Worm (Caenorhabditis elegans) whole organism, mixed stage, embryonic: ENCODE results near the gene srbc-22.

Source experiments
- M03D4.4 ChIP-seq: sonication (generic microtip); optimal IDR thresholded peaks from 2 replicates; lab custom pipeline; 2017; ENCODE audit warnings: mild to moderate bottlenecking, missing genetic modification characterization, missing compliant biosample characterization
- bed-3 ChIP-seq: fragments of 200-800 bp; sonication (Bioruptor generic); optimal IDR thresholded peaks from 3 replicates; lab custom pipeline; 2018; ENCODE audit warnings: mild to moderate bottlenecking, missing genetic modification characterization, moderate library complexity, missing compliant biosample characterization
- ceh-39 ChIP-seq: fragments of 150-350 bp; optimal IDR thresholded peaks from 2 replicates; lab custom pipeline; 2014; ENCODE audit warnings: missing biosample characterization, missing genetic modification characterization
- ceh-43 ChIP-seq: fragments of 200-800 bp; sonication (Bioruptor generic); optimal IDR thresholded peaks from 2 replicates; lab custom pipeline; 2018; ENCODE audit warnings: mild to moderate bottlenecking, missing genetic modification characterization, moderate library complexity, missing compliant biosample characterization
- ceh-83 ChIP-seq: fragments of 200-800 bp; sonication (Bioruptor generic); optimal IDR thresholded peaks from 2 replicates; lab custom pipeline; 2018; ENCODE audit warnings: mild to moderate bottlenecking, missing genetic modification characterization, missing compliant biosample characterization
- ces-1 ChIP-seq: fragments of 150-350 bp; optimal IDR thresholded peaks from 2 replicates; lab custom pipeline; 2014; ENCODE audit warnings: missing biosample characterization, missing genetic modification reagents, missing genetic modification characterization
- cnd-1 ChIP-seq: fragments of 200-800 bp; sonication (Bioruptor generic); optimal IDR thresholded peaks from 2 replicates; lab custom pipeline; 2018; ENCODE audit warnings: mild to moderate bottlenecking, missing genetic modification characterization, missing compliant biosample characterization
- drap-1 ChIP-seq: fragments of 200-800 bp; sonication (Bioruptor generic); optimal IDR thresholded peaks from 3 replicates; lab custom pipeline; 2018; ENCODE audit warnings: mild to moderate bottlenecking, missing genetic modification characterization, missing compliant biosample characterization
- elt-3 ChIP-seq: fragments of 150-350 bp; optimal IDR thresholded peaks from 2 replicates; lab custom pipeline; 2014; ENCODE audit warnings: missing biosample characterization, missing genetic modification characterization
- ham-2 ChIP-seq: fragments of 200-800 bp; sonication (Bioruptor generic); optimal IDR thresholded peaks from 2 replicates; lab custom pipeline; 2018; ENCODE audit warnings: mild to moderate bottlenecking, missing genetic modification characterization, missing compliant biosample characterization
- hlh-1 ChIP-seq: fragments of 150-350 bp; optimal IDR thresholded peaks from 2 replicates; lab custom pipeline; 2014; ENCODE audit warnings: missing biosample characterization, missing genetic modification reagents, missing genetic modification characterization
- lin-32 ChIP-seq: fragments of 200-800 bp; sonication (Bioruptor generic); optimal IDR thresholded peaks from 2 replicates; lab custom pipeline; 2018; ENCODE audit warnings: mild to moderate bottlenecking, missing genetic modification characterization, missing compliant biosample characterization
- lsy-2 ChIP-seq: fragments of 150-350 bp; optimal IDR thresholded peaks from 2 replicates; lab custom pipeline; 2014; ENCODE audit warnings: missing biosample characterization, missing genetic modification characterization
- mab-5 ChIP-seq: fragments of 150-350 bp; optimal IDR thresholded peaks from 2 replicates; lab custom pipeline; 2014; ENCODE audit warnings: missing biosample characterization, missing genetic modification characterization
- mls-2 ChIP-seq: sonication (generic microtip); optimal IDR thresholded peaks from 2 replicates; lab custom pipeline; 2016; ENCODE audit warnings: mild to moderate bottlenecking, missing genetic modification characterization, moderate library complexity, missing compliant biosample characterization
- nhr-12 ChIP-seq: fragments of 150-350 bp; optimal IDR thresholded peaks from 2 replicates; lab custom pipeline; 2014; ENCODE audit warnings: missing biosample characterization, missing genetic modification characterization
- nhr-2 ChIP-seq: fragments of 150-350 bp; optimal IDR thresholded peaks from 2 replicates; lab custom pipeline; 2014; ENCODE audit warnings: missing biosample characterization, missing genetic modification characterization
- nhr-237 ChIP-seq: fragments of 150-350 bp; optimal IDR thresholded peaks from 2 replicates; lab custom pipeline; 2014; ENCODE audit warnings: missing biosample characterization, missing genetic modification characterization
- nhr-76 ChIP-seq: sonication (generic microtip); optimal IDR thresholded peaks from 2 replicates; lab custom pipeline; 2017; ENCODE audit warnings: missing biosample characterization, missing genetic modification characterization
- sem-2 ChIP-seq: fragments of 200-800 bp; sonication (Bioruptor generic); optimal IDR thresholded peaks from 2 replicates; lab custom pipeline; 2018; ENCODE audit warnings: mild to moderate bottlenecking, missing genetic modification characterization, missing compliant biosample characterization
- snpc-4 ChIP-seq: fragments of 150-350 bp; optimal IDR thresholded peaks from 2 replicates; lab custom pipeline; 2014; ENCODE audit warnings: missing biosample characterization, missing genetic modification characterization
- sptf-1 ChIP-seq: sonication (generic microtip); optimal IDR thresholded peaks from 2 replicates; lab custom pipeline; 2017; ENCODE audit warnings: mild to moderate bottlenecking, missing genetic modification characterization, moderate library complexity, missing compliant biosample characterization
- unc-120 ChIP-seq: sonication (generic microtip); optimal IDR thresholded peaks from 2 replicates; lab custom pipeline; 2017; ENCODE audit warnings: missing genetic modification characterization, missing compliant biosample characterization; ENCODE audit not compliant: poor library complexity, severe bottlenecking
- unc-39 ChIP-seq: fragments of 150-350 bp; optimal IDR thresholded peaks from 2 replicates; lab custom pipeline; 2014; ENCODE audit warnings: missing biosample characterization, missing genetic modification characterization
- unc-62 ChIP-seq: fragments of 150-350 bp; optimal IDR thresholded peaks from 2 replicates; lab custom pipeline; 2014; ENCODE audit warnings: missing biosample characterization, missing genetic modification reagents, missing genetic modification characterization
- zip-8 ChIP-seq: fragments of 150-350 bp; optimal IDR thresholded peaks from 2 replicates; lab custom pipeline; 2014; ENCODE audit warnings: missing biosample characterization, missing genetic modification characterization
- ztf-11 ChIP-seq: fragments of 150-350 bp; optimal IDR thresholded peaks from 2 replicates; lab custom pipeline; 2014; ENCODE audit warnings: missing biosample characterization, missing genetic modification characterization

Gene srbc-22

ce11 chrV:2119529-2119928 is 37.4 kb upstream of the srbc-22 start, which contains the start of gene F22F7.11:
Gene F22F7.11, plus strand, starts transcription at chrV:2119829.
- TF ChIP-seq zip-8 (tag; lab: Kevin White, UChicago) (no peak), sem-2 (GFP tag; lab: Kevin White, UChicago) (no peak), cnd-1 (tag; lab: Kevin White, UChicago) (no peak), drap-1 (GFP tag; lab: Kevin White, UChicago) (no peak)

- no peak for TF ChIP-seq ceh-83
- no peak for TF ChIP-seq unc-39
- no peak for TF ChIP-seq cnd-1 (tag; lab: Kevin White, UChicago)
- no peak for TF ChIP-seq ztf-11 (tag; lab: Kevin White, UChicago)
- TF ChIP-seq unc-62 (GFP tag; lab: Kevin White, UChicago): no peak
- TF ChIP-seq nhr-76 (tag; lab: Kevin White, UChicago): no peak
- no peak for TF ChIP-seq nhr-237
- no peak for TF ChIP-seq hlh-1 (tag; lab: Kevin White, UChicago)
- TF ChIP-seq sptf-1 (tag; lab: Kevin White, UChicago): no peak
- no peak for TF ChIP-seq nhr-2 (tag; lab: Kevin White, UChicago)
- no peak for TF ChIP-seq bed-3 (GFP tag; lab: Kevin White, UChicago)
- TF ChIP-seq sem-2 (GFP tag; lab: Kevin White, UChicago): no peak
- no peak for TF ChIP-seq snpc-4
- no peak for TF ChIP-seq ham-2 (GFP tag; lab: Kevin White, UChicago)
- TF ChIP-seq mab-5 (tag; lab: Kevin White, UChicago): no peak
- no peak for TF ChIP-seq M03D4.4 (tag; lab: Kevin White, UChicago)
- TF ChIP-seq, all 35 proteins: peak for 0
These were observed 35.0 kb upstream of the srbc-22 start, which contains the start of gene F22F7.8 for ce11 chrV:2121910-2122362. Gene F22F7.8, minus strand, starts transcription at chrV:2121960.

- TF ChIP-seq mls-2 (tag; lab: Kevin White, UChicago) (no peak), hlh-1 (tag; lab: Kevin White, UChicago) (no peak), sem-2 (GFP tag; lab: Kevin White, UChicago) (no peak), ztf-11 (tag; lab: Kevin White, UChicago) (no peak), unc-120 (no peak), nhr-2 (tag; lab: Kevin White, UChicago) (no peak), ces-1 (no peak)
These were observed 34.4 kb upstream of the srbc-22 start, which contains the start of gene F22F7.2 for ce11 chrV:2122517-2122916. Gene F22F7.2, plus strand, starts transcription at chrV:2122782.

ce11 chrV:2123164-2123563 is 33.8 kb upstream of the srbc-22 start:
- no peak for TF ChIP-seq drap-1 (GFP tag; lab: Kevin White, UChicago)
- TF ChIP-seq hlh-1 (tag; lab: Kevin White, UChicago): no peak
- no peak for TF ChIP-seq ztf-11 (tag; lab: Kevin White, UChicago)
- TF ChIP-seq zip-8 (tag; lab: Kevin White, UChicago): no peak
- TF ChIP-seq nhr-76 (tag; lab: Kevin White, UChicago): no peak
- no peak for TF ChIP-seq nhr-2 (tag; lab: Kevin White, UChicago)
- TF ChIP-seq lin-32: no peak

ce11 chrV:2126554-2126953 is 30.4 kb upstream of the srbc-22 start:
- TF ChIP-seq nhr-2 (tag; lab: Kevin White, UChicago) (peak; percentile 62), hlh-1 (tag; lab: Kevin White, UChicago) (peak; percentile 79), nhr-76 (tag; lab: Kevin White, UChicago) (no peak), unc-120 (peak; percentile 4)

- TF ChIP-seq ceh-39 (tag; lab: Kevin White, UChicago) (no peak), cnd-1 (tag; lab: Kevin White, UChicago) (no peak), ceh-43 (GFP tag; lab: Kevin White, UChicago) (no peak), unc-120 (no peak), ham-2 (GFP tag; lab: Kevin White, UChicago) (no peak), hlh-1 (tag; lab: Kevin White, UChicago) (no peak), unc-39 (no peak), elt-3 (tag; lab: Kevin White, UChicago) (no peak), bed-3 (GFP tag; lab: Kevin White, UChicago) (no peak), mab-5 (tag; lab: Kevin White, UChicago) (no peak), lsy-2 (tag; lab: Kevin White, UChicago) (peak; percentile 0), drap-1 (GFP tag; lab: Kevin White, UChicago) (no peak), nhr-76 (tag; lab: Kevin White, UChicago) (no peak), ces-1 (peak; percentile 24), sptf-1 (tag; lab: Kevin White, UChicago) (peak; percentile 40), nhr-12 (tag; lab: Kevin White, UChicago) (no peak), nhr-2 (tag; lab: Kevin White, UChicago) (no peak)
These were observed 29.8 kb upstream of the srbc-22 start, which contains the start of gene ldp-1 for ce11 chrV:2126996-2127585. Gene ldp-1, plus strand, starts transcription at chrV:2127535.
